Worm (Caenorhabditis elegans): ENCODE results near the gene srd-33.

Gene srd-33

DNA sequence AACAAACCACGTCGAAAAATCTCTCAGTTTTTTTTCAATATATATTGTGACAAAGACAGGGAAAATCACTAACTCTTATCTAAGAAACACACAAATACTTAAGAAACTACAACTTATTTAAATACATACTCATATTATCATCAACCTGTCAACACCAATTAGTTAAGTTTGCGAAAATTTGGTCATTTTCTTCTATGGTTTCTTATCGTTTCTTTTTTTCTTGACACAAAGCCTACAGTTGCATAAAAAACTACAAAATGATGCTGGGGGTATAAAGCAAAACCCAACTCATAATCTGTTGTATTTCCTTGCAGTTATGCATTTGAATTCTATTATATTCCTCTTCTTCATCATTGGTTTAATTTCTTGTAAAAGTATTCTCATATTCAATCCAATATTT, 29.0 kb downstream of the srd-33 start, which contains the start of gene ugt-67:
Gene ugt-67, plus strand, starts transcription at position 301 of the 400 bp plus-strand sequence.
- no peak for TF ChIP-seq unc-62 (GFP tag; optimal IDR thresholded peaks at IDR 0.05)

DNA sequence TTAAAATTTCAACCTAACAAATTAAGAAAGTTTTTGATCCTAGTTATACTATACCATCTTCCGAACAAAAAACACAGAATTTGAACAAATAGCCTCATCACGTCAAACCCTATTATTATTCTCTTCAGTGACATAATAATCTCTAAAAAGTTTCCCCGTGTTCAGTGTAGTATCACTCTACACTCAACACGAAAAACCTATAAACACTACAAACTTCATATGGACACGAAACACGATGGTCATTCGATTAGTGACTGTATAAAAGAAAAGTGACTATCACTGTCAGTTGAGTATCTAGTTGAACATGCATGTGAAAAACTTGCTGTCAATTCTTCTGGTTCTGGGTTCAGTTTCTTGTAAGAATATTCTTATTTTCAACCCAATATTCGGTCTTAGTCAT, 31.6 kb downstream of the srd-33 start, which contains the start of gene ugt-8:
Gene ugt-8, plus strand, starts transcription at position 235 of the 400 bp plus-strand sequence.
- TF ChIP-seq unc-62 (GFP tag; optimal IDR thresholded peaks at IDR 0.05), result no peak

DNA sequence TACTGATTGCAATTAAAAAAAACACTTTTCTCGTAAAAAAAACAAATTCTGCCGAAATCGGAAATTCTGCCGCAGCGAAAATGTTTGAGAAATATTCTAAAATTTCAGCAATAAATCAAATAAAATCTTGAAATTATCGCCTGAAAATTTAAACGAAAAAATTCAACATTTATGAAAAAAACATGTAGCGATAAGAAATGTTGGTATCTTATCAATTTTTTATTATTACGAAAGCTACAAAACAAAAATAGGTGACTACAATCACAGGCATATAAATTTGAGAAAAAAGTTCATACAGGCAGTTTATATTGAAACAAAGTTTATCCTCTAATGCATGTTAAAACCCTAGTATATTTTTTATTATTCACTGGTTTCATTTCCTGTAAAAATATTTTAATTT, 33.9 kb downstream of the srd-33 start, which contains the start of gene ugt-14:
Gene ugt-14, plus strand, starts transcription at position 301 of the 400 bp plus-strand sequence.
- TF ChIP-seq unc-62 (GFP tag; optimal IDR thresholded peaks at IDR 0.05), result no peak

DNA sequence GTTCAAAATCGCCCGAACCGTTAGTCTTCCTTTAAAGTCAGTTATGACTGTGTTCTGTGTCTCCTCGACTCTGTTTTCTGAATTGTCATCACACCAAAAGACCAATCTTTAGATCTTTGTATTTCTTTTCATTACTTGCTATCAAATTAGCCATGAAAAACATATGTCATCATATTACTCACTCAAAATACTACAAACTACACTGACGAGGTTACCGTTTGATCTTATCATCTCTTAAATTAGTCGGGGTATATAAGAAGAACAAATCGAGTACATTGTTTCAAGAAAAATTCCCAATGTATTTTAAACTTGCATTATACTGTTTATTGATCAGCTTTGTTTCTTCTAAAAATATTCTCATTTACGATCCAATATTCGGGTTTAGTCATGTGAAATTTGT, 36.5 kb downstream of the srd-33 start, which contains the start of gene ugt-13:
Gene ugt-13, plus strand, starts transcription at position 294 of the 400 bp plus-strand sequence.
- no peak for TF ChIP-seq unc-62 (GFP tag; optimal IDR thresholded peaks at IDR 0.05)

DNA sequence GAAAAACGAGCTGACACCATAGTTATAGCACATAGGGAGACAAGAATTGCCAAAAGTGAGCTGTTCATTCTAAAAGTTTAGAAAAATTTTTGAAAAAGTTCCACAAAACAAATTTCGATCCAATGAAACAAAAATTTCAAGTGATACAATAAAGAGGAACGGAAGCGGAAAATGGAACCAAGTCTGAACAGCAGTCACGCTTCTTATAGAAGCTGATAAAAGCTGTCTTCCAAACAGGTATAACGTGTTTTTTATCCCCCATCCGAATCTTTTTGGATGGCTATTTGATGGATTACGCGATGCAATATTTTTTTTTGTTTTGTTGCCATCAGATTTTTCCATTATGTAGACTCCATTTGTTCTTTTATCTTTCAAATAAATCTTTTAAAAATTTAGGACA, 40.2 kb downstream of the srd-33 start, which contains the start of gene H23N18.5:
Gene H23N18.5, minus strand, starts transcription at position 69 of the 400 bp plus-strand sequence.
- TF ChIP-seq unc-62 (GFP tag; optimal IDR thresholded peaks at IDR 0.05), result no peak

DNA sequence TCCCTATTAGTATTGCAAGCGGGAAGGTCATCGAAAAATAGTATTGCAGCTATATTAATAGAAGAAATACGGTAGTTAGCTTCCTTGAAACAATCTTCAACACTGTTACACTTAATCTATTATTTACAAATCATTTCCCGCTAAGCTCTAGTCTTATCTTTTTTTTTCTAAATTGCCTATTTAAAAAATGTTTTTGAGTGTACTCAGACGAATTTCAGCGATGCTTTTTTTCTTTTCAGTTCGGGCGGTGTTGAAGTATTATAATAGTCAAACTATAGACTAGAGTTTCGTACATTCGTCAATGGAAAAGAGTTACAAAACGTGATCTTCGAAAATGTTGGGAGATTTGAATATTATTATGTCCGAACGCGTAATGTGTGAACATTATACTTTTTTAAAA, 41.8 kb downstream of the srd-33 start:
- no peak for TF ChIP-seq unc-62 (GFP tag; optimal IDR thresholded peaks at IDR 0.05)

DNA sequence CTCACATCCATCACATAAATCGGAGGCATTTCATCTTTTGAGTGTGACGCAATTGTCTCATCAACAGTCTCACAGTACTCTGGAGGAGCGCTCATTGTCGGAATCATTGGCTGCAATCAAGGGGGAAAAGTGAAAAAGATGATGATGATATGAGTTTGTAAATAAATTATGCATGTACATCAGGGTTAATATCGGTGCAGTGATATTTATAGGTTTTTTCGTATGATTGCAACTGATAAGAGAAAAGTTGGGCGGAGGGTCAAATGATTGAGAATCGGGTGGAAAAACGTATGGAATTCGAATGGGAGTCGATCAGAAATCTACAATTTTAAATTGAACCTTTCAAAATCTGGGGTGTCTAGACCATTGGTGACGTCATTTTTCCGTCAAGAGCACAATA, 42.8 kb downstream of the srd-33 start, which contains the start of gene H23N18.6:
Gene H23N18.6, minus strand, starts transcription at position 201 of the 400 bp plus-strand sequence.
- no peak for TF ChIP-seq unc-62 (GFP tag; optimal IDR thresholded peaks at IDR 0.05)

DNA sequence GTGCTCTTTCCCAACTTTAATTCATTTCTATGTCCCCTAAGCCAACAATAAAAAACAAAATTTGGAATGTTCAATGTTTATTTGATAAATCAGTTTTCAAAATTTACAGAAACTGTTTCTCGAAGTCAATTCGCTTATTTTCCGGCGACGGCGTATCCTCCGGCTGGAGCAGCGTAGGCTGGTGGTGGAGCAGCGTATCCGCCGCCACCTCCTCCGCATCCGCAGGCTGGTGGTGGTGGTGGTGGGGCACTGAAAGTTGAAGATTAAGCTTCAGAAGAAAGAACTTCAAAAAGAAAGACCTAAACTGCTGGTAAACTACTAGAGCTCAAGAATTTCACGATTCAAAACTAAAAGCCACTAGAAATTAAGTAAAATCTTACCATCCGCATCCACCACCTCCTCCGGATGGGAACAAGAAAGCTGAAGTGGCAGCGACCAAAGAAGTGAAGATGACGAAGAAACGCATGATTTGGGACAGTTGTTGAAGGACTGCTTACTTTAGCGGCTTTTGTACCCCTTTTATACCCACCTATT, 46.1 kb downstream of the srd-33 start, which contains the start of gene C02E7.7:
Gene C02E7.7, minus strand, starts transcription at position 484 of the 534 bp plus-strand sequence.
- no peak for TF ChIP-seq unc-62 (GFP tag; optimal IDR thresholded peaks at IDR 0.05)

DNA sequence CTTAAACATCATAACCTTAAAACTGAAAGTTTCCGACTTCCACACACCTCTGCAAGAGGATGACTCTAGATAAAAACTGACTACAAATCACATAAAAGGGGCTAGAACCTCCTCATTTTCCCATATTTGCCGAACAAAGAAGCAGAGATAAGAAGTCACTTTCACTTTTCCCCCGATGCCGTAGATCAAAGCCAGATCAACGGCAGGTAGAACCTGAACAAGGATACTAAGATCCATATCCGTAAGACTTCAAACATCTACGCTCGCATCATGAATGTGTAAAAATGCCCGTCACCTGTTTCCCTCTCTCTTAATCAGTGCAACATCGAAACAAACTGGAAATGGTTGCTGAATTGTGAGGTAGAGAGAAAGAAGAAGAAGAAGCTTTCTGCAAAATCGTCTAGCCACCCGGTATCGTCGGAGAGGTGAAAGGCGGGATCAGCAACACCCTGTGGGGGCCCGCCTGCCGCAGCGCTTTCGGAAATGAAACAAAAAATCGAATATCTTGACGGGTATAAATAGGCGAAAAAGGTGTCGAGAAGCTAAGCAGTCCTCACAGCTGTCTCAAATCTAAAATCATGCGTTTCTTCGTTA, 46.7 kb downstream of the srd-33 start, which contains the start of gene C02E7.6:
Gene C02E7.6, plus strand, starts transcription at position 544 of the 594 bp plus-strand sequence.
- no peak for TF ChIP-seq unc-62 (GFP tag; optimal IDR thresholded peaks at IDR 0.05)

DNA sequence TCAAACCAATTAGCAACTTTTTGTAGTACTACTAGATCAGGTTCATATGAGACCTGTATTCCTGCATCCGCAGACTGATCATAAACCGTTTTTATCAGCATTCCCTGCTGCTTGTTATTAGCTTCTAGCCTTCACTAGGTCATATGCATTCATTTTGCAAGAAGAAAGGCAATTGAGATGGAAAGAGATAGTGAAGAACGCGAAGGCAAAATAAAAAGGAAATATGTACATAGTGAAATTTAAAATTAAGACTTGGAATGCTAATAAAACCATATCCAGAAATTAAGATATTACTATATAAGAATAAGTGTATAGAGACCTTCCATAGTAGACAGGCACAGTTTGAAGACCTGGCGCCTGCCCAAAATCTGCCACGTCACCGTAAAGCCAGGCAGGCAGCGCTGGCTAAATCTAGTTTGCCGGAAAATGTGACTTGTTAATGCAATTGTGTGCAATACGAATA, 48.6 kb downstream of the srd-33 start, which contains the start of the genes C02E7.8 and srh-23:
Gene C02E7.8, minus strand, starts transcription at position 101 of the 463 bp plus-strand sequence.
Gene srh-23, plus strand, starts transcription at position 413 of the 463 bp plus-strand sequence.
- TF ChIP-seq unc-62 (GFP tag; optimal IDR thresholded peaks at IDR 0.05), result no peak

DNA sequence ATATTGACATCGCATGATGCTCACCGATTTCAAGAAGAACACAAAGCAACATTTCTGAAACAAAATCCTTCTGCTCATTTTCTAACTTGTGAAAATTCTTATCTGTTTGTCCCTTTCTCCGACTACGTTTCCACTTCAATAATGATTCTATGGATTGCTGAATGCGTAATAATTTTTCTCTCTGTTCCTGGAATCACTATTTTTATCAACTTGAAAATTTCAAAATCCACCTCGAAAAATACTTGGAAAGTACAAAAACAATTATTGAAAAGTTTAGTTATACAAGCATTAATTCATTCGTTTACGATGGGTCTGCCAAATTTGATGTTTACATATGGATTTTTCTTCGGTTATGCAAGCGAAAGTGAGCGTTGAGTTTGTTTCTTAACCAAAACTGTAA, 49.9 kb downstream of the srd-33 start, which contains the start of gene srh-22:
Gene srh-22, plus strand, starts transcription at position 301 of the 400 bp plus-strand sequence.
- no peak for TF ChIP-seq unc-62 (GFP tag; optimal IDR thresholded peaks at IDR 0.05)
